Fruit fly (Drosophila melanogaster) whole organism, embryonic: ENCODE measurements around the gene CG1909.

Experiments used
- BtbVII ChIP-seq: fragments of 200-800 bp; sonication (Bioruptor generic); optimal IDR thresholded peaks from 3 replicates; lab custom pipeline; 2017; ENCODE audit warnings: missing biosample characterization, mild to moderate bottlenecking, missing genetic modification characterization
- CG10267 ChIP-seq: fragments of 200-800 bp; sonication (Bioruptor generic); optimal IDR thresholded peaks from 2 replicates; lab custom pipeline; 2018; ENCODE audit warnings: missing biosample characterization, mild to moderate bottlenecking, missing genetic modification characterization, moderate library complexity
- CG10654 ChIP-seq: fragments of 200-800 bp; sonication (Bioruptor generic); optimal IDR thresholded peaks from 2 replicates; lab custom pipeline; 2016; ENCODE audit warnings: missing biosample characterization, missing genetic modification characterization
- CG10959 ChIP-seq: fragments of 200-800 bp; sonication (Bioruptor generic); IDR thresholded peaks from 2 replicates; pipeline ENCODE4 v1.3.6; 2022; ENCODE audit warnings: missing biosample characterization, missing genetic modification characterization
- CG11093 ChIP-seq: fragments of 200-800 bp; sonication (Bioruptor generic); IDR thresholded peaks from 3 replicates; pipeline ENCODE4 v1.3.6; 2022; ENCODE audit warnings: missing biosample characterization, missing genetic modification characterization
- CG11696 ChIP-seq: fragments of 200-800 bp; sonication (Bioruptor generic); IDR thresholded peaks from 2 replicates; pipeline ENCODE4 v1.3.6; 2022; ENCODE audit warnings: missing biosample characterization, missing genetic modification characterization
- CG14710 ChIP-seq: fragments of 200-800 bp; sonication (Bioruptor generic); optimal IDR thresholded peaks from 3 replicates; lab custom pipeline; 2019; ENCODE audit warnings: missing biosample characterization, mild to moderate bottlenecking, missing genetic modification characterization, moderate library complexity
- CG16863 ChIP-seq: fragments of 200-800 bp; sonication (Bioruptor generic); optimal IDR thresholded peaks from 3 replicates; lab custom pipeline; 2016; ENCODE audit warnings: missing biosample characterization, missing genetic modification characterization
- CG31224 ChIP-seq: fragments of 200-800 bp; sonication (Bioruptor generic); IDR thresholded peaks from 2 replicates; pipeline ENCODE4 v1.3.6; 2022; ENCODE audit warnings: missing biosample characterization, missing genetic modification characterization
- CG34422 ChIP-seq: fragments of 200-800 bp; sonication (Bioruptor generic); IDR thresholded peaks from 3 replicates; pipeline ENCODE4 v1.3.6; 2022; ENCODE audit warnings: missing biosample characterization, missing genetic modification characterization
- CG4707 ChIP-seq: fragments of 200-800 bp; sonication (Bioruptor generic); optimal IDR thresholded peaks from 2 replicates; lab custom pipeline; 2018; ENCODE audit warnings: missing biosample characterization, mild to moderate bottlenecking, missing genetic modification characterization, moderate library complexity
- CG4854 ChIP-seq: fragments of 200-800 bp; sonication (Bioruptor generic); optimal IDR thresholded peaks from 2 replicates; lab custom pipeline; 2016; ENCODE audit warnings: missing biosample characterization, missing genetic modification characterization, inconsistent platforms
- CG5180 ChIP-seq: fragments of 200-800 bp; sonication (Bioruptor generic); optimal IDR thresholded peaks from 3 replicates; lab custom pipeline; 2017; ENCODE audit warnings: missing biosample characterization, missing genetic modification characterization, mild to moderate bottlenecking, moderate library complexity, missing genetic modification reagents
- CG5245 ChIP-seq: fragments of 200-800 bp; sonication (Bioruptor generic); optimal IDR thresholded peaks from 3 replicates; lab custom pipeline; 2016; ENCODE audit warnings: missing biosample characterization, missing genetic modification characterization
- CG6654 ChIP-seq: fragments of 200-800 bp; sonication (Bioruptor generic); optimal IDR thresholded peaks from 2 replicates; lab custom pipeline; 2017; ENCODE audit warnings: missing biosample characterization, mild to moderate bottlenecking, missing genetic modification characterization
- CG6689 ChIP-seq: fragments of 200-800 bp; sonication (Bioruptor generic); IDR thresholded peaks from 2 replicates; pipeline ENCODE4 v1.3.6; 2022; ENCODE audit warnings: missing biosample characterization, missing genetic modification characterization
- CG6791 ChIP-seq: fragments of 200-800 bp; sonication (Bioruptor generic); IDR thresholded peaks from 3 replicates; pipeline ENCODE4 v1.3.6; 2022; ENCODE audit warnings: missing biosample characterization, missing genetic modification characterization; ENCODE audit not compliant: partially characterized antibody
- CG7987 ChIP-seq: fragments of 200-800 bp; sonication (Bioruptor generic); optimal IDR thresholded peaks from 2 replicates; lab custom pipeline; 2018; ENCODE audit warnings: missing biosample characterization, mild to moderate bottlenecking, missing genetic modification characterization, moderate library complexity
- CG8924 ChIP-seq: fragments of 200-800 bp; optimal IDR thresholded peaks from 3 replicates; lab custom pipeline; 2019; ENCODE audit warnings: missing biosample characterization, mild to moderate bottlenecking, missing genetic modification characterization, moderate library complexity
- CrebB ChIP-seq: fragments of 200-800 bp; sonication (Bioruptor generic); optimal IDR thresholded peaks from 3 replicates; lab custom pipeline; 2018; ENCODE audit warnings: missing biosample characterization, mild to moderate bottlenecking, missing genetic modification characterization
- Dek ChIP-seq: fragments of 200-800 bp; sonication (Bioruptor generic); optimal IDR thresholded peaks from 3 replicates; lab custom pipeline; 2019; ENCODE audit warnings: missing biosample characterization, mild to moderate bottlenecking, missing genetic modification characterization, moderate library complexity
- Dp ChIP-seq: fragments of 200-800 bp; sonication (Bioruptor generic); optimal IDR thresholded peaks from 2 replicates; lab custom pipeline; 2018; ENCODE audit warnings: missing biosample characterization, mild to moderate bottlenecking, missing genetic modification characterization, moderate library complexity
- Eip74EF ChIP-seq, 2 experiments: fragments of 200-800 bp in 1 of 2; fragments of >200 bp in 1 of 2; sonication (Bioruptor generic) in 1 of 2; optimal IDR thresholded peaks; 2 replicates each; lab custom pipeline; 2017 to 2019; ENCODE audit warnings: missing biosample characterization in 2 of 2, missing genetic modification characterization in 2 of 2, mild to moderate bottlenecking in 1 of 2, moderate library complexity in 1 of 2
- Gsc ChIP-seq: fragments of 200-800 bp; sonication (Bioruptor generic); IDR thresholded peaks from 2 replicates; pipeline ENCODE4 v1.3.6; 2022; ENCODE audit warnings: missing biosample characterization, missing genetic modification characterization
- HLH3B ChIP-seq: fragments of 200-800 bp; sonication (Bioruptor generic); IDR thresholded peaks from 2 replicates; pipeline ENCODE4 v1.3.6; 2022; ENCODE audit warnings: missing biosample characterization, missing genetic modification characterization
- HLH4C ChIP-seq: fragments of 200-800 bp; sonication (Bioruptor generic); IDR thresholded peaks from 3 replicates; pipeline ENCODE4 v1.3.6; 2022; ENCODE audit warnings: missing biosample characterization, missing genetic modification characterization; ENCODE audit not compliant: partially characterized antibody
- Mad ChIP-seq: fragments of 200-800 bp; sonication (Bioruptor generic); optimal IDR thresholded peaks from 2 replicates; lab custom pipeline; 2016; ENCODE audit warnings: missing biosample characterization, missing genetic modification characterization
- Nf-YA ChIP-seq: fragments of 200-800 bp; sonication (Bioruptor generic); IDR thresholded peaks from 2 replicates; pipeline ENCODE4 v1.3.6; 2022; ENCODE audit warnings: missing biosample characterization, missing genetic modification characterization
- Oaz ChIP-seq: fragments of 200-800 bp; sonication (Bioruptor generic); IDR thresholded peaks from 2 replicates; pipeline ENCODE4 v1.3.6; 2022; ENCODE audit warnings: missing biosample characterization, missing genetic modification characterization
- Rfx ChIP-seq: fragments of 200-800 bp; sonication (Bioruptor generic); IDR thresholded peaks from 2 replicates; pipeline ENCODE4 v1.3.6; 2022; ENCODE audit warnings: missing biosample characterization, missing genetic modification characterization
- Sin3A ChIP-seq: fragments of >200 bp; optimal IDR thresholded peaks from 2 replicates; lab custom pipeline; 2018
- Sry-β ChIP-seq: fragments of 200-800 bp; sonication (Bioruptor generic); optimal IDR thresholded peaks from 2 replicates; lab custom pipeline; 2018; ENCODE audit warnings: missing biosample characterization, mild to moderate bottlenecking, missing genetic modification characterization, moderate library complexity
- ac ChIP-seq: fragments of 200-800 bp; sonication (Bioruptor generic); optimal IDR thresholded peaks from 3 replicates; lab custom pipeline; 2017; ENCODE audit warnings: missing biosample characterization, mild to moderate bottlenecking, missing genetic modification characterization
- corto ChIP-seq: fragments of 200-800 bp; sonication (Bioruptor generic); optimal IDR thresholded peaks from 2 replicates; lab custom pipeline; 2016; ENCODE audit warnings: missing biosample characterization, mild to moderate bottlenecking, missing genetic modification characterization, moderate library complexity
- crp ChIP-seq, 2 experiments: fragments of 200-800 bp; sonication (Bioruptor generic); optimal IDR thresholded peaks; 2 replicates in 1 of 2; 3 replicates in 1 of 2; lab custom pipeline; 2017; ENCODE audit warnings: missing biosample characterization in 2 of 2, missing genetic modification characterization in 2 of 2, mild to moderate bottlenecking in 1 of 2, moderate library complexity in 1 of 2
- da ChIP-seq: fragments of 200-800 bp; sonication (Bioruptor generic); optimal IDR thresholded peaks from 2 replicates; lab custom pipeline; 2016; ENCODE audit warnings: missing biosample characterization, missing genetic modification characterization
- dati ChIP-seq: fragments of 200-800 bp; sonication (Bioruptor generic); IDR thresholded peaks from 2 replicates; pipeline ENCODE4 v1.3.6; 2022; ENCODE audit warnings: missing biosample characterization, missing genetic modification characterization
- emc ChIP-seq: fragments of 200-800 bp; sonication (Bioruptor generic); optimal IDR thresholded peaks from 2 replicates; lab custom pipeline; 2016; ENCODE audit warnings: missing biosample characterization, missing genetic modification characterization
- fd96Cb ChIP-seq: fragments of 200-800 bp; sonication (Bioruptor generic); optimal IDR thresholded peaks from 2 replicates; lab custom pipeline; 2018; ENCODE audit warnings: missing biosample characterization, mild to moderate bottlenecking, missing genetic modification characterization, moderate library complexity
- her ChIP-seq: fragments of 200-800 bp; sonication (Bioruptor generic); optimal IDR thresholded peaks from 2 replicates; lab custom pipeline; 2016; ENCODE audit warnings: missing biosample characterization, missing genetic modification characterization
- hkb ChIP-seq, 2 experiments: fragments of 200-800 bp in 1 of 2; fragments of >200 bp in 1 of 2; sonication (Bioruptor generic) in 1 of 2; IDR thresholded peaks in 1 of 2; optimal IDR thresholded peaks in 1 of 2; 2 replicates each; pipeline versions ENCODE4 v1.3.6 to Lab custom; 2017 to 2022; ENCODE audit warnings: missing biosample characterization in 1 of 2, missing genetic modification characterization in 1 of 2
- luna ChIP-seq: fragments of 200-800 bp; sonication (Bioruptor generic); optimal IDR thresholded peaks from 2 replicates; lab custom pipeline; 2016; ENCODE audit warnings: missing biosample characterization, missing genetic modification characterization
- oc ChIP-seq: fragments of 200-800 bp; sonication (Bioruptor generic); optimal IDR thresholded peaks from 2 replicates; lab custom pipeline; 2018; ENCODE audit warnings: missing biosample characterization, mild to moderate bottlenecking, missing genetic modification characterization, moderate library complexity
- pros ChIP-seq: fragments of 200-800 bp; sonication (Bioruptor generic); optimal IDR thresholded peaks from 3 replicates; lab custom pipeline; 2019; ENCODE audit warnings: missing biosample characterization, mild to moderate bottlenecking, missing genetic modification characterization, moderate library complexity
- pzg ChIP-seq: fragments of 200-800 bp; sonication (Bioruptor generic); optimal IDR thresholded peaks from 3 replicates; lab custom pipeline; 2018; ENCODE audit warnings: missing biosample characterization, mild to moderate bottlenecking, missing genetic modification characterization, moderate library complexity
- ro ChIP-seq: fragments of 200-800 bp; sonication (Bioruptor generic); IDR thresholded peaks from 2 replicates; pipeline ENCODE4 v1.3.6; 2022; ENCODE audit warnings: missing biosample characterization, missing genetic modification characterization
- sens-2 ChIP-seq: fragments of 200-800 bp; sonication (Bioruptor generic); IDR thresholded peaks from 2 replicates; pipeline ENCODE4 v1.3.6; 2022; ENCODE audit warnings: missing biosample characterization, missing genetic modification characterization
- sima ChIP-seq: fragments of 200-800 bp; sonication (Bioruptor generic); optimal IDR thresholded peaks from 2 replicates; lab custom pipeline; 2016; ENCODE audit warnings: missing biosample characterization, missing genetic modification characterization
- vvl ChIP-seq: fragments of 200-800 bp; sonication (Bioruptor generic); IDR thresholded peaks from 2 replicates; pipeline ENCODE4 v1.3.6; 2022; ENCODE audit warnings: missing biosample characterization, missing genetic modification characterization
- zen ChIP-seq: fragments of 200-800 bp; sonication (Bioruptor generic); optimal IDR thresholded peaks from 3 replicates; lab custom pipeline; 2018; ENCODE audit warnings: missing biosample characterization, mild to moderate bottlenecking, missing genetic modification characterization, moderate library complexity
- zf30C ChIP-seq: fragments of 200-800 bp; sonication (Bioruptor generic); optimal IDR thresholded peaks from 3 replicates; lab custom pipeline; 2018; ENCODE audit warnings: missing biosample characterization, mild to moderate bottlenecking, missing genetic modification characterization
- zfh1 ChIP-seq: fragments of 200-800 bp; sonication (Bioruptor generic); IDR thresholded peaks from 3 replicates; pipeline ENCODE4 v1.3.6; 2022; ENCODE audit warnings: missing biosample characterization, missing genetic modification characterization

CG1909 gene

dm6 chr4:557879-558202 is 25.1 kb upstream of the CG1909 start, which contains the start of gene Pur-alpha (continued):
- peak; percentile 5 for TF ChIP-seq corto (GFP tag; lab: Kevin White, UChicago)
- no peak for TF ChIP-seq CG6791 (GFP tag; lab: Robert Waterston, UW)
- no peak for TF ChIP-seq CG11696 (GFP tag; lab: Robert Waterston, UW)
- TF ChIP-seq Mad (GFP tag; lab: Kevin White, UChicago): no peak
- no peak for TF ChIP-seq oc (tag; lab: Kevin White, UChicago)
- TF ChIP-seq zen (tag; lab: Kevin White, UChicago): no peak
- TF ChIP-seq her (GFP tag; lab: Kevin White, UChicago): peak; percentile 100
- peak; percentile 21 for TF ChIP-seq hkb (optimal IDR thresholded peaks at IDR 0.05; lab: Kevin White, UChicago)
- no peak for TF ChIP-seq hkb (GFP tag; IDR thresholded peaks at IDR 0.05; lab: Robert Waterston, UW)
- no peak for TF ChIP-seq luna (GFP tag; lab: Kevin White, UChicago)
- no peak for TF ChIP-seq HLH4C
- TF ChIP-seq Rfx: no peak
- no peak for TF ChIP-seq vvl
- no peak for TF ChIP-seq fd96Cb
- TF ChIP-seq da (GFP tag; lab: Kevin White, UChicago): no peak
- TF ChIP-seq Oaz (GFP tag; lab: Robert Waterston, UW): no peak
- TF ChIP-seq BtbVII (GFP tag; lab: Kevin White, UChicago): no peak
- TF ChIP-seq Gsc (GFP tag; lab: Robert Waterston, UW): no peak
- no peak for TF ChIP-seq zfh1 (GFP tag; lab: Robert Waterston, UW)
- TF ChIP-seq CG11093: no peak
- TF ChIP-seq CG5180 (GFP tag; lab: Kevin White, UChicago): peak; percentile 29
- TF ChIP-seq ro (GFP tag; lab: Robert Waterston, UW): no peak
- no peak for TF ChIP-seq CG4854 (GFP tag; lab: Kevin White, UChicago)
- no peak for TF ChIP-seq CG10959
- no peak for TF ChIP-seq CG10654
- peak; percentile 12 for TF ChIP-seq CrebB (tag; lab: Kevin White, UChicago)
- TF ChIP-seq Dp (GFP tag; lab: Kevin White, UChicago): peak; percentile 17
- no peak for TF ChIP-seq sima
- TF ChIP-seq HLH3B (GFP tag; lab: Robert Waterston, UW): no peak
- TF ChIP-seq emc (GFP tag; lab: Kevin White, UChicago): no peak
- TF ChIP-seq pzg (GFP tag; lab: Kevin White, UChicago): peak; percentile 76
- TF ChIP-seq CG31224 (GFP tag; lab: Robert Waterston, UW): no peak
- no peak for TF ChIP-seq Sry-β (GFP tag; lab: Kevin White, UChicago)
- TF ChIP-seq Dek (tag; lab: Kevin White, UChicago): no peak
- TF ChIP-seq ac (GFP tag; lab: Kevin White, UChicago): no peak
- no peak for TF ChIP-seq CG10267 (tag; lab: Kevin White, UChicago)
- TF ChIP-seq zf30C: no peak
- no peak for TF ChIP-seq CG16863 (GFP tag; lab: Kevin White, UChicago)
- TF ChIP-seq CG34422 (GFP tag; lab: Robert Waterston, UW): no peak
- no peak for TF ChIP-seq pros (GFP tag; lab: Kevin White, UChicago)
- TF ChIP-seq CG4707 (GFP tag; lab: Kevin White, UChicago): no peak
- TF ChIP-seq sens-2: no peak
- no peak for TF ChIP-seq dati (GFP tag; lab: Robert Waterston, UW)
- TF ChIP-seq CG7987 (GFP tag; lab: Kevin White, UChicago): no peak
- peak; percentile 69 for TF ChIP-seq Sin3A (lab: Kevin White, UChicago)
- peak; percentile 40 for TF ChIP-seq CG8924 (tag; lab: Kevin White, UChicago)
- no peak for TF ChIP-seq CG5245 (GFP tag; lab: Kevin White, UChicago)
- TF ChIP-seq CG14710 (tag; lab: Kevin White, UChicago): peak; percentile 5
- TF ChIP-seq CG6654 (GFP tag; lab: Kevin White, UChicago): no peak
- TF ChIP-seq Eip74EF (GFP tag; optimal IDR thresholded peaks at IDR 0.05; lab: Kevin White, UChicago): no peak
- TF ChIP-seq CG6689 (GFP tag; lab: Robert Waterston, UW): no peak
- TF ChIP-seq crp (GFP tag; optimal IDR thresholded peaks at IDR 0.05; lab: Kevin White, UChicago): peak in 1 of 2 experiments; percentile 16
- no peak for TF ChIP-seq Nf-YA
